Fruit fly (Drosophila melanogaster) whole organism, embryonic: Measurements from ENCODE around the gene Tfb5.

ENCODE experiments used
- Aef1 ChIP-seq: fragments of 200-800 bp; sonication (Bioruptor generic); IDR thresholded peaks from 3 replicates; pipeline ENCODE4 v1.3.6; 2022; ENCODE audit warnings: missing biosample characterization, missing genetic modification characterization
- CG10147 ChIP-seq: fragments of 200-800 bp; sonication (Bioruptor generic); optimal IDR thresholded peaks from 2 replicates; lab custom pipeline; 2019; ENCODE audit warnings: missing biosample characterization, mild to moderate bottlenecking, missing genetic modification characterization, moderate library complexity
- CG10462 ChIP-seq: fragments of 200-800 bp; sonication (Bioruptor generic); optimal IDR thresholded peaks from 2 replicates; lab custom pipeline; 2016; ENCODE audit warnings: missing biosample characterization, missing genetic modification characterization
- CG11695 ChIP-seq: fragments of 200-800 bp; sonication (Bioruptor generic); IDR thresholded peaks from 3 replicates; pipeline ENCODE4 v1.3.6; 2022; ENCODE audit warnings: missing biosample characterization, missing genetic modification characterization
- CG12659 ChIP-seq: fragments of 200-800 bp; sonication (Bioruptor generic); optimal IDR thresholded peaks from 3 replicates; lab custom pipeline; 2017; ENCODE audit warnings: mild to moderate bottlenecking, missing biosample characterization, missing genetic modification reagents, missing genetic modification characterization
- CG13123 ChIP-seq: fragments of 200-800 bp; sonication (Bioruptor generic); optimal IDR thresholded peaks from 2 replicates; lab custom pipeline; 2016; ENCODE audit warnings: missing biosample characterization, missing genetic modification characterization
- CG14667 ChIP-seq: fragments of 200-800 bp; sonication (Bioruptor generic); IDR thresholded peaks from 2 replicates; pipeline ENCODE4 v1.3.6; 2022; ENCODE audit warnings: missing biosample characterization, missing genetic modification characterization
- CG1602 ChIP-seq: fragments of 200-800 bp; sonication (Bioruptor generic); optimal IDR thresholded peaks from 3 replicates; lab custom pipeline; 2016; ENCODE audit warnings: missing biosample characterization, missing genetic modification characterization
- CG17361 ChIP-seq: fragments of 200-800 bp; sonication (Bioruptor generic); IDR thresholded peaks from 3 replicates; pipeline ENCODE4 v1.3.6; 2022; ENCODE audit warnings: missing biosample characterization, missing genetic modification characterization
- CG17385 ChIP-seq: fragments of 200-800 bp; sonication (Bioruptor generic); optimal IDR thresholded peaks from 3 replicates; lab custom pipeline; 2018; ENCODE audit warnings: missing biosample characterization, mild to moderate bottlenecking, missing genetic modification characterization
- CG2116 ChIP-seq: fragments of 200-800 bp; sonication (Bioruptor generic); optimal IDR thresholded peaks from 3 replicates; lab custom pipeline; 2018; ENCODE audit warnings: missing biosample characterization, mild to moderate bottlenecking, missing genetic modification characterization
- CG31224 ChIP-seq: fragments of 200-800 bp; sonication (Bioruptor generic); IDR thresholded peaks from 2 replicates; pipeline ENCODE4 v1.3.6; 2022; ENCODE audit warnings: missing biosample characterization, missing genetic modification characterization
- CG4730 ChIP-seq: fragments of 200-800 bp; sonication (Bioruptor generic); IDR thresholded peaks from 2 replicates; pipeline ENCODE4 v1.3.6; 2022; ENCODE audit warnings: missing biosample characterization, missing genetic modification characterization
- CG5245 ChIP-seq: fragments of 200-800 bp; sonication (Bioruptor generic); optimal IDR thresholded peaks from 3 replicates; lab custom pipeline; 2016; ENCODE audit warnings: missing biosample characterization, missing genetic modification characterization
- CG6813 ChIP-seq: fragments of 200-800 bp; sonication (Bioruptor generic); optimal IDR thresholded peaks from 2 replicates; lab custom pipeline; 2017; ENCODE audit warnings: missing biosample characterization, missing genetic modification characterization, mild to moderate bottlenecking, moderate library complexity, missing genetic modification reagents
- CG6854 ChIP-seq: fragments of 200-800 bp; sonication (Bioruptor generic); optimal IDR thresholded peaks from 3 replicates; lab custom pipeline; 2017; ENCODE audit warnings: missing biosample characterization, mild to moderate bottlenecking, missing genetic modification characterization
- CG7839 ChIP-seq: fragments of 200-800 bp; sonication (Bioruptor generic); optimal IDR thresholded peaks from 3 replicates; lab custom pipeline; 2018; ENCODE audit warnings: missing biosample characterization, mild to moderate bottlenecking, missing genetic modification characterization, moderate library complexity
- CG9609 ChIP-seq: fragments of 200-800 bp; sonication (Bioruptor generic); optimal IDR thresholded peaks from 3 replicates; lab custom pipeline; 2016; ENCODE audit warnings: missing biosample characterization, missing genetic modification characterization
- D19A ChIP-seq: fragments of 200-800 bp; optimal IDR thresholded peaks from 3 replicates; lab custom pipeline; 2019; ENCODE audit warnings: missing biosample characterization, mild to moderate bottlenecking, missing genetic modification characterization, moderate library complexity
- Dbx ChIP-seq: fragments of 200-800 bp; sonication (Bioruptor generic); IDR thresholded peaks from 3 replicates; pipeline ENCODE4 v1.3.6; 2022; ENCODE audit warnings: missing biosample characterization, missing genetic modification characterization
- Deaf1 ChIP-seq: fragments of 200-800 bp; optimal IDR thresholded peaks from 3 replicates; lab custom pipeline; 2019; ENCODE audit warnings: missing biosample characterization, mild to moderate bottlenecking, missing genetic modification characterization, moderate library complexity
- ERR ChIP-seq: fragments of 200-800 bp; sonication (Bioruptor generic); optimal IDR thresholded peaks from 2 replicates; lab custom pipeline; 2016; ENCODE audit warnings: missing biosample characterization, missing genetic modification characterization
- Ets65A ChIP-seq: fragments of 200-800 bp; sonication (Bioruptor generic); peaks from one replicate; lab custom pipeline; 2016; ENCODE audit warnings: missing biosample characterization, missing genetic modification characterization
- H2.0 ChIP-seq: fragments of 200-800 bp; sonication (Bioruptor generic); IDR thresholded peaks from 2 replicates; pipeline ENCODE4 v1.3.6; 2022; ENCODE audit warnings: missing biosample characterization, missing genetic modification characterization
- HLH54F ChIP-seq: fragments of 200-800 bp; sonication (Bioruptor generic); optimal IDR thresholded peaks from 3 replicates; lab custom pipeline; 2016; ENCODE audit warnings: missing biosample characterization, missing genetic modification characterization
- Mrtf ChIP-seq: fragments of 200-800 bp; sonication (Bioruptor generic); IDR thresholded peaks from 3 replicates; pipeline ENCODE4 v1.3.6; 2022; ENCODE audit warnings: missing biosample characterization, missing genetic modification characterization
- NfI ChIP-seq: fragments of 200-800 bp; sonication (Bioruptor generic); optimal IDR thresholded peaks from 3 replicates; lab custom pipeline; 2018; ENCODE audit warnings: missing biosample characterization, mild to moderate bottlenecking, missing genetic modification characterization, moderate library complexity
- Opbp ChIP-seq: fragments of 200-800 bp; sonication (Bioruptor generic); IDR thresholded peaks from 3 replicates; pipeline ENCODE4 v1.3.6; 2022; ENCODE audit warnings: missing biosample characterization, missing genetic modification characterization; ENCODE audit not compliant: partially characterized antibody
- PHDP ChIP-seq: fragments of 200-800 bp; sonication (Bioruptor generic); optimal IDR thresholded peaks from 3 replicates; lab custom pipeline; 2018; ENCODE audit warnings: missing biosample characterization, mild to moderate bottlenecking, missing genetic modification characterization, moderate library complexity
- bab2 ChIP-seq: fragments of 200-800 bp; sonication (Bioruptor generic); optimal IDR thresholded peaks from 2 replicates; lab custom pipeline; 2016; ENCODE audit warnings: missing biosample characterization, missing genetic modification characterization
- bbx ChIP-seq: fragments of 200-800 bp; sonication (Bioruptor generic); IDR thresholded peaks from 2 replicates; pipeline ENCODE4 v1.3.6; 2022; ENCODE audit warnings: missing biosample characterization, missing genetic modification characterization; ENCODE audit not compliant: partially characterized antibody
- en ChIP-seq: fragments of 200-800 bp; sonication (Bioruptor generic); optimal IDR thresholded peaks from 2 replicates; lab custom pipeline; 2016; ENCODE audit warnings: missing biosample characterization, missing genetic modification characterization
- gcm ChIP-seq: fragments of 200-800 bp; sonication (Bioruptor generic); optimal IDR thresholded peaks from 2 replicates; lab custom pipeline; 2019; ENCODE audit warnings: missing biosample characterization, mild to moderate bottlenecking, missing genetic modification characterization, moderate library complexity
- ind ChIP-seq: fragments of 200-800 bp; sonication (Bioruptor generic); optimal IDR thresholded peaks from 3 replicates; lab custom pipeline; 2016; ENCODE audit warnings: missing biosample characterization, missing genetic modification characterization
- knrl ChIP-seq: fragments of 200-800 bp; sonication (Bioruptor generic); IDR thresholded peaks from 3 replicates; pipeline ENCODE4 v1.3.6; 2022; ENCODE audit warnings: missing biosample characterization, missing genetic modification characterization; ENCODE audit not compliant: partially characterized antibody
- lola ChIP-seq, 3 experiments: fragments of >200 bp in 2 of 3; fragments of 200-800 bp in 1 of 3; sonication (Bioruptor generic) in 1 of 3; optimal IDR thresholded peaks; 2 replicates each; lab custom pipeline; 2017 to 2019; ENCODE audit warnings: missing biosample characterization in 3 of 3, missing genetic modification characterization in 3 of 3, mild to moderate bottlenecking in 1 of 3, moderate library complexity in 1 of 3
- org-1 ChIP-seq: fragments of 200-800 bp; sonication (Bioruptor generic); optimal IDR thresholded peaks from 2 replicates; lab custom pipeline; 2017; ENCODE audit warnings: missing biosample characterization, missing genetic modification characterization
- pita ChIP-seq: fragments of 200-800 bp; sonication (Bioruptor generic); optimal IDR thresholded peaks from 2 replicates; lab custom pipeline; 2017; ENCODE audit warnings: missing biosample characterization, mild to moderate bottlenecking, missing genetic modification characterization
- pros ChIP-seq: fragments of 200-800 bp; sonication (Bioruptor generic); optimal IDR thresholded peaks from 3 replicates; lab custom pipeline; 2019; ENCODE audit warnings: missing biosample characterization, mild to moderate bottlenecking, missing genetic modification characterization, moderate library complexity
- pum ChIP-seq: fragments of 200-800 bp; sonication (Bioruptor generic); optimal IDR thresholded peaks from 2 replicates; lab custom pipeline; 2016; ENCODE audit warnings: missing biosample characterization, missing genetic modification characterization
- pzg ChIP-seq: fragments of 200-800 bp; sonication (Bioruptor generic); optimal IDR thresholded peaks from 3 replicates; lab custom pipeline; 2018; ENCODE audit warnings: missing biosample characterization, mild to moderate bottlenecking, missing genetic modification characterization, moderate library complexity
- tgo ChIP-seq: fragments of 200-800 bp; sonication (Bioruptor generic); IDR thresholded peaks from 3 replicates; pipeline ENCODE4 v1.3.6; 2022; ENCODE audit warnings: missing biosample characterization, missing genetic modification characterization
- tio ChIP-seq: fragments of 200-800 bp; sonication (Bioruptor generic); optimal IDR thresholded peaks from 2 replicates; lab custom pipeline; 2017; ENCODE audit warnings: missing biosample characterization, missing genetic modification characterization, inconsistent platforms
- trem ChIP-seq: fragments of 200-800 bp; optimal IDR thresholded peaks from 3 replicates; lab custom pipeline; 2019; ENCODE audit warnings: missing biosample characterization, mild to moderate bottlenecking, missing genetic modification characterization, moderate library complexity
- unpg ChIP-seq: fragments of 200-800 bp; sonication (Bioruptor generic); optimal IDR thresholded peaks from 3 replicates; lab custom pipeline; 2018; ENCODE audit warnings: missing biosample characterization, mild to moderate bottlenecking, missing genetic modification characterization, moderate library complexity
- zfh1 ChIP-seq: fragments of 200-800 bp; sonication (Bioruptor generic); IDR thresholded peaks from 3 replicates; pipeline ENCODE4 v1.3.6; 2022; ENCODE audit warnings: missing biosample characterization, missing genetic modification characterization

The Tfb5 gene

dm6 chr2L:5049974-5050373, 39.3 kb upstream of the Tfb5 start (continued):
- TF ChIP-seq pita (GFP tag; lab: Kevin White, UChicago) (no peak), CG9609 (GFP tag; lab: Kevin White, UChicago) (no peak), bbx (GFP tag; lab: Robert Waterston, UW) (0 out of 2 replicates have a peak, but pooled peaks have one; percentile 15), Deaf1 (no peak), CG10462 (GFP tag; lab: Kevin White, UChicago) (no peak)
- TF ChIP-seq, all 482 proteins: peak for 5

- no peak for TF ChIP-seq H2.0 (GFP tag; lab: Robert Waterston, UW)
- no peak for TF ChIP-seq CG7839 (tag; lab: Kevin White, UChicago)
- peak; percentile 11 for TF ChIP-seq gcm (GFP tag; lab: Kevin White, UChicago)
- no peak for TF ChIP-seq zfh1 (GFP tag; lab: Robert Waterston, UW)
- peak; percentile 93 for TF ChIP-seq Ets65A
- no peak for TF ChIP-seq CG13123 (GFP tag; lab: Kevin White, UChicago)
- TF ChIP-seq unpg = no peak
- no peak for TF ChIP-seq pzg
Observed at dm6 chr2L:5046261-5046660, 35.6 kb upstream of the Tfb5 start.

- no peak for TF ChIP-seq CG6854 (GFP tag; lab: Kevin White, UChicago)
- peak; percentile 42 for TF ChIP-seq pum (GFP tag; lab: Kevin White, UChicago)
- peak; percentile 29 for TF ChIP-seq org-1 (GFP tag; lab: Kevin White, UChicago)
- TF ChIP-seq en = no peak
- TF ChIP-seq CG17385 = peak; percentile 53
- peak; percentile 57; the same call in 1 of the 3 replicates for TF ChIP-seq CG11695 (GFP tag; lab: Robert Waterston, UW)
- 0 out of 2 replicates have a peak, but pooled peaks have one; percentile 14 for TF ChIP-seq CG4730 (GFP tag; lab: Robert Waterston, UW)
- peak; percentile 29 for TF ChIP-seq CG1602 (GFP tag; lab: Kevin White, UChicago)
- TF ChIP-seq CG12659 = peak; percentile 65
- peak; percentile 51 for TF ChIP-seq CG6813 (GFP tag; lab: Kevin White, UChicago)
- peak; percentile 30; the same call in 1 of the 3 replicates for TF ChIP-seq Aef1
- no peak for TF ChIP-seq ERR (GFP tag; lab: Kevin White, UChicago)
- no peak for TF ChIP-seq Dbx (GFP tag; lab: Robert Waterston, UW)
- no peak for TF ChIP-seq Mrtf
- TF ChIP-seq CG5245 (GFP tag; lab: Kevin White, UChicago) = no peak
- TF ChIP-seq HLH54F (GFP tag; lab: Kevin White, UChicago) = no peak
- TF ChIP-seq CG10147 (GFP tag; lab: Kevin White, UChicago) = peak; percentile 8
- peak in 1 of 3 experiments; percentile 41 for TF ChIP-seq lola (GFP tag; optimal IDR thresholded peaks at IDR 0.05; lab: Kevin White, UChicago)
- TF ChIP-seq D19A (tag; lab: Kevin White, UChicago) = peak; percentile 75
- no peak for TF ChIP-seq pros
- TF ChIP-seq CG17361 (GFP tag; lab: Robert Waterston, UW) = peak; percentile 86
- TF ChIP-seq ind (GFP tag; lab: Kevin White, UChicago) = peak; percentile 54
- TF ChIP-seq tio = peak; percentile 24
- peak; percentile 31; the same call in 1 of the 2 replicates for TF ChIP-seq CG14667 (GFP tag; lab: Robert Waterston, UW)
- peak; percentile 11 for TF ChIP-seq trem (tag; lab: Kevin White, UChicago)
- peak; percentile 6 for TF ChIP-seq Deaf1
- peak; percentile 46 for TF ChIP-seq PHDP (tag; lab: Kevin White, UChicago)
- TF ChIP-seq tgo = peak; percentile 44; the same call in 1 of the 3 replicates
- TF ChIP-seq bab2 (GFP tag; lab: Kevin White, UChicago) = no peak
- TF ChIP-seq CG2116 (GFP tag; lab: Kevin White, UChicago) = peak; percentile 15
- TF ChIP-seq CG31224 = peak; percentile 18; the same call in 1 of the 2 replicates
- TF ChIP-seq NfI = peak; percentile 19
- no peak; the same call in 2 of the 3 replicates for TF ChIP-seq knrl (GFP tag; lab: Robert Waterston, UW)
- TF ChIP-seq Opbp (GFP tag; lab: Robert Waterston, UW) = 0 out of 3 replicates have a peak, but pooled peaks have one; percentile 8
Observed at dm6 chr2L:5044892-5045619, 34.4 kb upstream of the Tfb5 start.
